Fruit fly (Drosophila melanogaster): ENCODE data around the gene CG33665.
A peak's percentile ranks its signal among the peaks of the same experiment; 100 is the strongest.

CG33665 gene

DNA sequence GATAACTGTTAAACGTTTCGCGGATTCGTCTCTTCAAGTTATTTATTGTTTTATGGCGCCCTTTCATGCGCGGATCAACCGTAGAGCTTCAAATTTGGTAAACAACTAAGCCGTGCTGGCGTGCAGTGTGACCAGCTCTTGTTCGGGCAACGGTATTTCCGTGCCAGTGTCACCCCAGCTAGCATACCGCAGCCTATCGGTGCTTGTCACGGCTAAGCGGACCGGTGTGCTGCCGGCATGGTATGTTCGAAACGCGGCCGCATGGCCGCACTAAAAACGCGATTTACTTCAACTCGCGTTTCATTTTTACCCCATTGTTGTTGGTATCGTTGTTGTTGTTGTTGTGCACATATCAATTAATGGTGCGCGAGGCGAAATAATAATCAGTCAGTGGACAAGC is 45.6 kb upstream of the CG33665 start, which contains the start of the genes CG42340 and CG3918 (continued):
- peak; percentile 35 for TF ChIP-seq CG10543 (GFP tag; optimal IDR thresholded peaks at IDR 0.05)
- no peak for TF ChIP-seq CG34376 (GFP tag; optimal IDR thresholded peaks at IDR 0.05)
- peak; percentile 22 for TF ChIP-seq Abd-B (GFP tag; optimal IDR thresholded peaks at IDR 0.05)
- peak; percentile 94 for TF ChIP-seq stwl (tag; optimal IDR thresholded peaks at IDR 0.05)
- TF ChIP-seq Ssrp (tag; optimal IDR thresholded peaks at IDR 0.05): no peak
- TF ChIP-seq Hmr (GFP tag; optimal IDR thresholded peaks at IDR 0.05): peak; percentile 94
- peak; percentile 93 for TF ChIP-seq CG4617 (GFP tag; optimal IDR thresholded peaks at IDR 0.05; ENCODE audit: borderline replicate concordance)
- TF ChIP-seq gce (GFP tag; IDR thresholded peaks at IDR 0.05): no peak
- TF ChIP-seq CG9932 (GFP tag; IDR thresholded peaks at IDR 0.05): peak; percentile 53
- peak; percentile 71 for TF ChIP-seq Sin3A (optimal IDR thresholded peaks at IDR 0.05)
- peak; percentile 54 for TF ChIP-seq sug (tag; optimal IDR thresholded peaks at IDR 0.05)
- TF ChIP-seq CG7745 (tag; optimal IDR thresholded peaks at IDR 0.05): no peak
- peak; percentile 36 for TF ChIP-seq CG12391 (tag; optimal IDR thresholded peaks at IDR 0.05)
- TF ChIP-seq Stat92E (GFP tag; optimal IDR thresholded peaks at IDR 0.05): peak in 1 of 3 experiments; percentile 25
- no peak for TF ChIP-seq luna (GFP tag; optimal IDR thresholded peaks at IDR 0.05)
- TF ChIP-seq hbn (GFP tag; IDR thresholded peaks at IDR 0.05; ENCODE audit: partially characterized antibody): peak; percentile 50; the same call in 1 of the 2 replicates
- no peak for TF ChIP-seq CG17612 (GFP tag; IDR thresholded peaks at IDR 0.05)
- TF ChIP-seq CG17829 (tag; optimal IDR thresholded peaks at IDR 0.05): peak; percentile 41
- peak; percentile 39; the same call in 1 of the 2 replicates for TF ChIP-seq NFAT (GFP tag; IDR thresholded peaks at IDR 0.05)
- 0 out of 3 replicates have a peak, but pooled peaks have one; percentile 35 for TF ChIP-seq CG17361 (GFP tag; IDR thresholded peaks at IDR 0.05)
- peak; percentile 56; the same call in 1 of the 3 replicates for TF ChIP-seq Dbx (GFP tag; IDR thresholded peaks at IDR 0.05)
- peak; percentile 41 for TF ChIP-seq Mad (GFP tag; optimal IDR thresholded peaks at IDR 0.05)
- peak; percentile 28 for TF ChIP-seq CG9876 (GFP tag; optimal IDR thresholded peaks at IDR 0.05)
- TF ChIP-seq dan (GFP tag; IDR thresholded peaks at IDR 0.05): no peak
- TF ChIP-seq Scr (GFP tag; IDR thresholded peaks at IDR 0.05; ENCODE audit: partially characterized antibody): peak; percentile 53
- TF ChIP-seq wor (GFP tag; IDR thresholded peaks at IDR 0.05): no peak
- TF ChIP-seq gem (tag; optimal IDR thresholded peaks at IDR 0.05): no peak
- no peak for TF ChIP-seq CG9727 (GFP tag; optimal IDR thresholded peaks at IDR 0.05)
- no peak for TF ChIP-seq CG33557 (GFP tag; optimal IDR thresholded peaks at IDR 0.05)
- 0 out of 3 replicates have a peak, but pooled peaks have one; percentile 17 for TF ChIP-seq CG34224 (GFP tag; IDR thresholded peaks at IDR 0.05; ENCODE audit: partially characterized antibody)
- no peak for TF ChIP-seq CG2889 (GFP tag; IDR thresholded peaks at IDR 0.05)
- no peak for TF ChIP-seq CG4854 (GFP tag; optimal IDR thresholded peaks at IDR 0.05)
- TF ChIP-seq tgo (GFP tag; IDR thresholded peaks at IDR 0.05): no peak
- TF ChIP-seq CG17186 (GFP tag; optimal IDR thresholded peaks at IDR 0.05): peak; percentile 59
- peak; percentile 8 for TF ChIP-seq her (GFP tag; optimal IDR thresholded peaks at IDR 0.05)
- TF ChIP-seq CG15696 (tag; optimal IDR thresholded peaks at IDR 0.05): peak; percentile 13
- TF ChIP-seq Asciz (GFP tag; optimal IDR thresholded peaks at IDR 0.05): no peak
- peak; percentile 6 for TF ChIP-seq zen (tag; optimal IDR thresholded peaks at IDR 0.05)
- TF ChIP-seq D19B (GFP tag; optimal IDR thresholded peaks at IDR 0.05): no peak
- TF ChIP-seq Hr3 (GFP tag; optimal IDR thresholded peaks at IDR 0.05): no peak
- no peak for TF ChIP-seq ttk (GFP tag; IDR thresholded peaks at IDR 0.05)
- TF ChIP-seq CG1647 (GFP tag; optimal IDR thresholded peaks at IDR 0.05): no peak
- TF ChIP-seq ash1 (GFP tag; optimal IDR thresholded peaks at IDR 0.05): no peak
- peak; percentile 69 for TF ChIP-seq abd-A (tag; optimal IDR thresholded peaks at IDR 0.05)
- no peak for TF ChIP-seq Blimp-1 (GFP tag; optimal IDR thresholded peaks at IDR 0.05)
- TF ChIP-seq unc-4 (GFP tag; IDR thresholded peaks at IDR 0.05; ENCODE audit: partially characterized antibody): peak; percentile 43
- peak; percentile 40 for TF ChIP-seq oc (tag; optimal IDR thresholded peaks at IDR 0.05)
- TF ChIP-seq Dref (GFP tag; IDR thresholded peaks at IDR 0.05): peak; percentile 85
- no peak for TF ChIP-seq Hand (GFP tag; optimal IDR thresholded peaks at IDR 0.05)
- no peak for TF ChIP-seq fru (optimal IDR thresholded peaks at IDR 0.05)
- no peak for TF ChIP-seq onecut (GFP tag; IDR thresholded peaks at IDR 0.05)

Measured in whole organism, embryonic.